Fruit fly (Drosophila melanogaster): ENCODE results near the gene CG17712.

The CG17712 gene

dm6 chr2L:1715699-1716333, 36.1 kb downstream of the CG17712 start, which contains the start of gene frtz:
TSS of gene frtz (minus strand) at chr2L:1715851.
- TF ChIP-seq nmo (GFP tag; optimal IDR thresholded peaks at IDR 0.05) = peak; percentile 32
- TF ChIP-seq CG17829 (tag; optimal IDR thresholded peaks at IDR 0.05) = peak; percentile 29
- peak; percentile 61 for TF ChIP-seq row (GFP tag; IDR thresholded peaks at IDR 0.05)
- peak; percentile 19; the same call in 1 of the 2 replicates for TF ChIP-seq CG32532 (GFP tag; IDR thresholded peaks at IDR 0.05)
- no peak for TF ChIP-seq CG10654 (GFP tag; optimal IDR thresholded peaks at IDR 0.05)
- TF ChIP-seq Gsc (GFP tag; IDR thresholded peaks at IDR 0.05) = no peak
- no peak for TF ChIP-seq stc (GFP tag; IDR thresholded peaks at IDR 0.05)
- TF ChIP-seq CG8944 (GFP tag; optimal IDR thresholded peaks at IDR 0.05) = no peak
- TF ChIP-seq MESR4 (GFP tag; optimal IDR thresholded peaks at IDR 0.05) = peak; percentile 71
- TF ChIP-seq Atf-2 (GFP tag; optimal IDR thresholded peaks at IDR 0.05) = no peak
- TF ChIP-seq Ssrp (tag; optimal IDR thresholded peaks at IDR 0.05) = no peak
- TF ChIP-seq CG6175 (GFP tag; IDR thresholded peaks at IDR 0.05) = no peak
- TF ChIP-seq tap (tag; optimal IDR thresholded peaks at IDR 0.05) = no peak
- peak; percentile 5 for TF ChIP-seq CG8924 (tag; optimal IDR thresholded peaks at IDR 0.05)
- peak; percentile 33 for TF ChIP-seq Dek (tag; optimal IDR thresholded peaks at IDR 0.05)
- TF ChIP-seq CG12659 (GFP tag; optimal IDR thresholded peaks at IDR 0.05) = peak; percentile 43
- no peak for TF ChIP-seq prd (optimal IDR thresholded peaks at IDR 0.05)
- TF ChIP-seq prd (GFP tag; IDR thresholded peaks at IDR 0.05) = no peak
- no peak for TF ChIP-seq CG17568 (GFP tag; optimal IDR thresholded peaks at IDR 0.05)
- TF ChIP-seq CG17361 (GFP tag; IDR thresholded peaks at IDR 0.05) = no peak
- peak; percentile 9 for TF ChIP-seq CG9817 (tag; optimal IDR thresholded peaks at IDR 0.05)
- no peak for TF ChIP-seq CkIIα-i1 (GFP tag; IDR thresholded peaks at IDR 0.05)
- TF ChIP-seq CG6272 (GFP tag; IDR thresholded peaks at IDR 0.05) = no peak
- no peak for TF ChIP-seq Hey (tag; optimal IDR thresholded peaks at IDR 0.05)
- TF ChIP-seq Ada2b (GFP tag; IDR thresholded peaks at IDR 0.05) = no peak
- no peak for TF ChIP-seq Six4 (GFP tag; optimal IDR thresholded peaks at IDR 0.05)
- TF ChIP-seq dmrt11E (tag; optimal IDR thresholded peaks at IDR 0.05) = no peak
- TF ChIP-seq CG11247 (GFP tag; IDR thresholded peaks at IDR 0.05) = no peak
- peak; percentile 29 for TF ChIP-seq CG12155 (GFP tag; optimal IDR thresholded peaks at IDR 0.05)
- TF ChIP-seq Fer1 (GFP tag; optimal IDR thresholded peaks at IDR 0.05) = no peak
- TF ChIP-seq hbn (GFP tag; IDR thresholded peaks at IDR 0.05; ENCODE audit: partially characterized antibody) = peak; percentile 70
- TF ChIP-seq Hsf (GFP tag; optimal IDR thresholded peaks at IDR 0.05) = no peak
- no peak for TF ChIP-seq Asciz (GFP tag; optimal IDR thresholded peaks at IDR 0.05)
- TF ChIP-seq Rfx (GFP tag; IDR thresholded peaks at IDR 0.05) = peak; percentile 54; the same call in 1 of the 2 replicates
- TF ChIP-seq chinmo (GFP tag; IDR thresholded peaks at IDR 0.05; ENCODE audit: partially characterized antibody) = 0 out of 4 replicates have a peak, but pooled peaks have one; percentile 42
- no peak for TF ChIP-seq bigmax (GFP tag; optimal IDR thresholded peaks at IDR 0.05)
- TF ChIP-seq CG17328 (GFP tag; IDR thresholded peaks at IDR 0.05) = no peak
- peak; percentile 68 for TF ChIP-seq vnd (GFP tag; IDR thresholded peaks at IDR 0.05; ENCODE audit: partially characterized antibody)
- TF ChIP-seq CG9609 (GFP tag; optimal IDR thresholded peaks at IDR 0.05) = no peak
- TF ChIP-seq zf30C (GFP tag; optimal IDR thresholded peaks at IDR 0.05) = no peak
- no peak for TF ChIP-seq CG18599 (GFP tag; optimal IDR thresholded peaks at IDR 0.05)
- peak; percentile 83 for TF ChIP-seq inv (GFP tag; IDR thresholded peaks at IDR 0.05; ENCODE audit: partially characterized antibody)
- TF ChIP-seq CG8281 (tag; optimal IDR thresholded peaks at IDR 0.05) = no peak
- peak; percentile 87 for TF ChIP-seq sd (tag; optimal IDR thresholded peaks at IDR 0.05)
- peak; percentile 38 for TF ChIP-seq CG14710 (tag; optimal IDR thresholded peaks at IDR 0.05)
- peak; percentile 80 for TF ChIP-seq Dll (GFP tag; IDR thresholded peaks at IDR 0.05; ENCODE audit: partially characterized antibody)
- TF ChIP-seq insv (GFP tag; optimal IDR thresholded peaks at IDR 0.05) = no peak
- peak; percentile 41; the same call in 2 of the 3 replicates for TF ChIP-seq ci (GFP tag; IDR thresholded peaks at IDR 0.05)
- peak; percentile 53 for TF ChIP-seq Dref (GFP tag; IDR thresholded peaks at IDR 0.05)
- TF ChIP-seq CG2129 (GFP tag; IDR thresholded peaks at IDR 0.05; ENCODE audit: partially characterized antibody) = peak; percentile 42; the same call in 1 of the 2 replicates
